Fruit fly (Drosophila melanogaster): ENCODE measurements around the gene Tgs1.
A peak's percentile ranks its signal among the peaks of the same experiment; 100 is the strongest.

Tgs1 gene

dm6 chr3R:18295262-18295944, 40.1 kb downstream of the Tgs1 start (continued):
- TF ChIP-seq salm (tag; optimal IDR thresholded peaks at IDR 0.05) (no peak), hbn (GFP tag; IDR thresholded peaks at IDR 0.05; ENCODE audit: partially characterized antibody) (no peak; the same call in 1 of the 2 replicates), nerfin-2 (GFP tag; IDR thresholded peaks at IDR 0.05; ENCODE audit: partially characterized antibody) (peak; percentile 67), Ets97D (GFP tag; optimal IDR thresholded peaks at IDR 0.05) (no peak), CG12391 (tag; optimal IDR thresholded peaks at IDR 0.05) (peak; percentile 9), CG4282 (GFP tag; optimal IDR thresholded peaks at IDR 0.05) (no peak), CG2120 (GFP tag; optimal IDR thresholded peaks at IDR 0.05) (no peak), Kr (GFP tag; optimal IDR thresholded peaks at IDR 0.05) (no peak), toy (GFP tag; IDR thresholded peaks at IDR 0.05) (no peak), Lim3 (GFP tag; IDR thresholded peaks at IDR 0.05) (no peak), CG10267 (tag; optimal IDR thresholded peaks at IDR 0.05) (peak; percentile 8), sr (GFP tag; IDR thresholded peaks at IDR 0.05) (no peak), CG7987 (GFP tag; optimal IDR thresholded peaks at IDR 0.05) (no peak), CG15011 (GFP tag; optimal IDR thresholded peaks at IDR 0.05) (no peak), repo (GFP tag; optimal IDR thresholded peaks at IDR 0.05) (no peak), ac (GFP tag; optimal IDR thresholded peaks at IDR 0.05) (no peak), Oaz (GFP tag; IDR thresholded peaks at IDR 0.05) (no peak), chn (GFP tag; optimal IDR thresholded peaks at IDR 0.05) (no peak), croc (GFP tag; conservative IDR thresholded peaks at IDR 0.05) (no peak), CG5245 (GFP tag; optimal IDR thresholded peaks at IDR 0.05) (no peak), crol (GFP tag; IDR thresholded peaks at IDR 0.05) (no peak), chif (GFP tag; optimal IDR thresholded peaks at IDR 0.05) (no peak), mam (GFP tag; optimal IDR thresholded peaks at IDR 0.05) (no peak), CG4424 (GFP tag; optimal IDR thresholded peaks at IDR 0.05) (no peak), eyg (GFP tag; optimal IDR thresholded peaks at IDR 0.05) (no peak), danr (GFP tag; IDR thresholded peaks at IDR 0.05) (no peak), Sry-δ (GFP tag; optimal IDR thresholded peaks at IDR 0.05) (no peak), GATAe (GFP tag; conservative IDR thresholded peaks at IDR 0.05) (no peak), CG30020 (tag; optimal IDR thresholded peaks at IDR 0.05) (no peak), CG14860 (GFP tag; IDR thresholded peaks at IDR 0.05; ENCODE audit: partially characterized antibody) (no peak), CG3847 (GFP tag; IDR thresholded peaks at IDR 0.05) (no peak), CG17568 (GFP tag; optimal IDR thresholded peaks at IDR 0.05) (no peak), CG8359 (GFP tag; optimal IDR thresholded peaks at IDR 0.05; ENCODE audit: borderline replicate concordance) (no peak), Mad (GFP tag; optimal IDR thresholded peaks at IDR 0.05) (no peak), kni (GFP tag; optimal IDR thresholded peaks at IDR 0.05) (no peak), Ada2b (GFP tag; IDR thresholded peaks at IDR 0.05) (no peak), CG10431 (GFP tag; optimal IDR thresholded peaks at IDR 0.05) (no peak), NC2β (GFP tag; optimal IDR thresholded peaks at IDR 0.05) (no peak), CG18764 (GFP tag; optimal IDR thresholded peaks at IDR 0.05) (no peak), cas (GFP tag; IDR thresholded peaks at IDR 0.05) (no peak), phol (tag; optimal IDR thresholded peaks at IDR 0.05) (peak; percentile 18), pho (GFP tag; optimal IDR thresholded peaks at IDR 0.05) (no peak), CG30403 (GFP tag; optimal IDR thresholded peaks at IDR 0.05) (peak; percentile 22), Hmx (GFP tag; optimal IDR thresholded peaks at IDR 0.05) (no peak), CG6654 (GFP tag; optimal IDR thresholded peaks at IDR 0.05) (no peak), CG8290 (GFP tag; optimal IDR thresholded peaks at IDR 0.05) (no peak), CG8290 (tag; optimal IDR thresholded peaks at IDR 0.05) (no peak), Antp (GFP tag; optimal IDR thresholded peaks at IDR 0.05) (no peak), Hand (GFP tag; optimal IDR thresholded peaks at IDR 0.05) (no peak), lbe (GFP tag; optimal IDR thresholded peaks at IDR 0.05) (no peak), CG31365 (tag; optimal IDR thresholded peaks at IDR 0.05) (no peak)
